Worm (Caenorhabditis elegans): ENCODE data around the gene pitp-1.

pitp-1 gene

ce11 chrIII:3503286-3503685, 26.3 kb downstream of the pitp-1 start, which contains the start of gene rpl-16 (continued):
- TF ChIP-seq mxl-1 (tag; optimal IDR thresholded peaks at IDR 0.05) (no peak), F49E8.2 (tag; optimal IDR thresholded peaks at IDR 0.05; ENCODE audit: insufficient read depth) (peak; percentile 38), repo-1 (tag; optimal IDR thresholded peaks at IDR 0.05) (peak; percentile 36), nhr-27 (tag; optimal IDR thresholded peaks at IDR 0.05) (no peak), sea-2 (GFP tag; IDR thresholded peaks at IDR 0.05) (no peak), unc-130 (GFP tag; optimal IDR thresholded peaks at IDR 0.05) (no peak), aptf-2 (GFP tag; conservative IDR thresholded peaks at IDR 0.05) (no peak), nhr-90 (tag; optimal IDR thresholded peaks at IDR 0.05) (no peak), hsf-1 (GFP tag; IDR thresholded peaks at IDR 0.05) (peak; percentile 66; the same call in 1 of the 2 replicates), unc-62 (GFP tag; optimal IDR thresholded peaks at IDR 0.05) (no peak), dpff-1 (tag; optimal IDR thresholded peaks at IDR 0.05) (no peak), akir-1 (GFP tag; optimal IDR thresholded peaks at IDR 0.05) (no peak), rec-8 (tag; optimal IDR thresholded peaks at IDR 0.05) (no peak), nfya-2 (GFP tag; IDR thresholded peaks at IDR 0.05) (no peak), tbp1 (GFP tag; optimal IDR thresholded peaks at IDR 0.05) (peak; percentile 9), snpc-4 (GFP tag; optimal IDR thresholded peaks at IDR 0.05) (no peak), snpc-4 (tag; optimal IDR thresholded peaks at IDR 0.05) (no peak), hmg-20 (GFP tag; IDR thresholded peaks at IDR 0.05) (no peak), egl-44 (GFP tag; IDR thresholded peaks at IDR 0.05) (no peak), let-526 (GFP tag; IDR thresholded peaks at IDR 0.05) (no peak), F33H1.4 (GFP tag; IDR thresholded peaks at IDR 0.05) (peak; percentile 18; the same call in 1 of the 2 replicates), ceh-27 (GFP tag; optimal IDR thresholded peaks at IDR 0.05) (no peak), dox-1 (GFP tag; IDR thresholded peaks at IDR 0.05) (no peak), F37B4.10 (GFP tag; IDR thresholded peaks at IDR 0.05) (no peak), atf-7 (tag; optimal IDR thresholded peaks at IDR 0.05) (no peak), Y56A3A.18 (GFP tag; IDR thresholded peaks at IDR 0.05) (0 out of 2 replicates have a peak, but pooled peaks have one; percentile 74), ccch-3 (GFP tag; optimal IDR thresholded peaks at IDR 0.05) (no peak), mes-4 (tag; optimal IDR thresholded peaks at IDR 0.05) (no peak), Y53G8AR.9 (GFP tag; conservative IDR thresholded peaks at IDR 0.05) (peak; percentile 70), nhr-179 (tag; optimal IDR thresholded peaks at IDR 0.05) (no peak), madf-3 (GFP tag; IDR thresholded peaks at IDR 0.05) (no peak), lin-35 (GFP tag; optimal IDR thresholded peaks at IDR 0.05) (no peak), tlf-1 (GFP tag; optimal IDR thresholded peaks at IDR 0.05) (no peak), dpl-1 (GFP tag; optimal IDR thresholded peaks at IDR 0.05) (no peak), ztf-22 (GFP tag; optimal IDR thresholded peaks at IDR 0.05) (no peak), aptf-3 (GFP tag; IDR thresholded peaks at IDR 0.05) (peak; percentile 60; the same call in 1 of the 2 replicates), K11D2.4 (GFP tag; IDR thresholded peaks at IDR 0.05) (no peak), attf-6 (GFP tag; IDR thresholded peaks at IDR 0.05) (0 out of 2 replicates have a peak, but pooled peaks have one; percentile 7), egrh-3 (GFP tag; IDR thresholded peaks at IDR 0.05) (no peak), zfh-2 (GFP tag; conservative IDR thresholded peaks at IDR 0.05) (no peak), ztf-18 (tag; optimal IDR thresholded peaks at IDR 0.05) (no peak), somi-1 (GFP tag; optimal IDR thresholded peaks at IDR 0.05) (no peak), Y53F4B.3 (GFP tag; IDR thresholded peaks at IDR 0.05) (no peak), attf-5 (GFP tag; optimal IDR thresholded peaks at IDR 0.05) (no peak), snpc-1.3 (tag; optimal IDR thresholded peaks at IDR 0.05; ENCODE audit: insufficient read depth) (no peak), D2030.7 (GFP tag; IDR thresholded peaks at IDR 0.05) (no peak), ceh-91 (GFP tag; IDR thresholded peaks at IDR 0.05) (no peak), mcd-1 (GFP tag; IDR thresholded peaks at IDR 0.05) (peak; percentile 46), ceh-58 (GFP tag; IDR thresholded peaks at IDR 0.05) (no peak)
